Worm (Caenorhabditis elegans) whole organism, early embryonic: Measurements from ENCODE around the gene pgp-14.

ENCODE experiments used
- B0310.2 ChIP-seq: sonication (generic microtip); optimal IDR thresholded peaks from 2 replicates; lab custom pipeline; 2016; ENCODE audit warnings: mild to moderate bottlenecking, missing genetic modification characterization, missing compliant biosample characterization
- F13C5.2 ChIP-seq: sonication (generic microtip); optimal IDR thresholded peaks from 2 replicates; lab custom pipeline; 2017; ENCODE audit warnings: mild to moderate bottlenecking, missing genetic modification characterization, inconsistent platforms, missing compliant biosample characterization
- aly-1 ChIP-seq: sonication (generic microtip); optimal IDR thresholded peaks from 2 replicates; lab custom pipeline; 2016; ENCODE audit warnings: missing genetic modification characterization, missing compliant biosample characterization
- ama-1 ChIP-seq: fragments of 150-350 bp; optimal IDR thresholded peaks from 2 replicates; lab custom pipeline; 2014
- ceh-13 ChIP-seq: fragments of 200-800 bp; sonication (Bioruptor generic); optimal IDR thresholded peaks from 2 replicates; lab custom pipeline; 2018; ENCODE audit warnings: mild to moderate bottlenecking, missing genetic modification characterization, missing compliant biosample characterization
- ceh-36 ChIP-seq: sonication (generic microtip); optimal IDR thresholded peaks from 2 replicates; lab custom pipeline; 2016; ENCODE audit warnings: missing genetic modification characterization, inconsistent platforms, missing compliant biosample characterization
- ets-7 ChIP-seq: sonication (generic microtip); optimal IDR thresholded peaks from 2 replicates; lab custom pipeline; 2016; ENCODE audit warnings: missing genotype, missing genetic modification characterization, missing compliant biosample characterization
- flt-1 ChIP-seq: fragments of 200-800 bp; sonication (Bioruptor generic); IDR thresholded peaks from 2 replicates; pipeline ENCODE4 v1.3.6; 2022; ENCODE audit warnings: missing genetic modification characterization, missing compliant biosample characterization
- hmbx-1 ChIP-seq: sonication (generic microtip); optimal IDR thresholded peaks from 2 replicates; lab custom pipeline; 2016; ENCODE audit warnings: mild to moderate bottlenecking, missing genetic modification characterization, missing compliant biosample characterization
- hmg-4 ChIP-seq: fragments of 200-800 bp; sonication (Bioruptor generic); optimal IDR thresholded peaks from 2 replicates; lab custom pipeline; 2018; ENCODE audit warnings: mild to moderate bottlenecking, missing genetic modification characterization, missing compliant biosample characterization
- hnd-1 ChIP-seq: sonication (generic microtip); optimal IDR thresholded peaks from 2 replicates; lab custom pipeline; 2016; ENCODE audit warnings: missing genetic modification characterization, missing compliant biosample characterization
- pes-1 ChIP-seq: fragments of 200-800 bp; sonication (Bioruptor generic); IDR thresholded peaks from 2 replicates; pipeline ENCODE4 v1.3.6; 2022; ENCODE audit warnings: missing genetic modification reagents, missing genetic modification characterization, missing compliant biosample characterization
- scrt-1 ChIP-seq: fragments of 200-800 bp; sonication (Bioruptor generic); IDR thresholded peaks from 2 replicates; pipeline ENCODE4 v1.3.6; 2022; ENCODE audit warnings: missing genetic modification characterization, missing compliant biosample characterization
- sea-1 ChIP-seq: fragments of 200-800 bp; sonication (Bioruptor generic); conservative IDR thresholded peaks from 2 replicates; pipeline ENCODE4 v1.3.6; 2022; ENCODE audit warnings: missing genetic modification characterization, missing compliant biosample characterization
- tbx-11 ChIP-seq: fragments of 200-800 bp; sonication (Bioruptor generic); IDR thresholded peaks from 2 replicates; pipeline ENCODE4 v1.3.6; 2022; ENCODE audit warnings: missing genetic modification characterization, missing compliant biosample characterization
- tbx-37 ChIP-seq: fragments of 200-800 bp; sonication (Bioruptor generic); conservative IDR thresholded peaks from 2 replicates; pipeline ENCODE4 v1.3.6; 2022; ENCODE audit warnings: missing genetic modification reagents, missing genetic modification characterization, missing compliant biosample characterization
- tra-4 ChIP-seq: sonication (generic microtip); optimal IDR thresholded peaks from 2 replicates; lab custom pipeline; 2017; ENCODE audit warnings: missing genetic modification characterization, missing compliant biosample characterization

Gene pgp-14

ce11 chrX:12702713-12703112 lies 46.7 kb downstream of the pgp-14 start:
- TF ChIP-seq flt-1 (GFP tag; lab: Robert Waterston, UW) = no peak
- TF ChIP-seq hmg-4 = no peak
- no peak for TF ChIP-seq F13C5.2 (tag; lab: Kevin White, UChicago)
- TF ChIP-seq tbx-37 = no peak
- no peak for TF ChIP-seq tbx-11
- no peak for TF ChIP-seq tra-4 (tag; lab: Kevin White, UChicago)
- TF ChIP-seq hmbx-1 (tag; lab: Kevin White, UChicago) = no peak
- no peak for TF ChIP-seq hnd-1
- TF ChIP-seq pes-1 (GFP tag; lab: Robert Waterston, UW) = no peak
- no peak for TF ChIP-seq sea-1
- no peak for TF ChIP-seq scrt-1 (GFP tag; lab: Robert Waterston, UW)
- no peak for TF ChIP-seq ceh-13 (GFP tag; lab: Kevin White, UChicago)
- no peak for TF ChIP-seq ama-1 (lab: Kevin White, UChicago)
- no peak for TF ChIP-seq B0310.2 (tag; lab: Kevin White, UChicago)
- no peak for TF ChIP-seq aly-1
- TF ChIP-seq ceh-36 (tag; lab: Kevin White, UChicago) = no peak

ce11 chrX:12701963-12702362 lies 47.4 kb downstream of the pgp-14 start, which contains the start of gene nhr-214:
nhr-214 (minus strand) TSS chrX:12702063.
- TF ChIP-seq hnd-1 (no peak), flt-1 (GFP tag; lab: Robert Waterston, UW) (no peak), pes-1 (GFP tag; lab: Robert Waterston, UW) (no peak), hmg-4 (no peak), ama-1 (lab: Kevin White, UChicago) (no peak)

- TF ChIP-seq B0310.2 (tag; lab: Kevin White, UChicago) = no peak
- no peak for TF ChIP-seq pes-1 (GFP tag; lab: Robert Waterston, UW)
- no peak for TF ChIP-seq flt-1 (GFP tag; lab: Robert Waterston, UW)
- no peak for TF ChIP-seq F13C5.2 (tag; lab: Kevin White, UChicago)
- TF ChIP-seq hmg-4 = no peak
- no peak for TF ChIP-seq aly-1
- no peak for TF ChIP-seq ceh-13 (GFP tag; lab: Kevin White, UChicago)
- no peak for TF ChIP-seq ets-7 (tag; lab: Kevin White, UChicago)
- TF ChIP-seq tra-4 (tag; lab: Kevin White, UChicago) = no peak
- TF ChIP-seq ceh-36 (tag; lab: Kevin White, UChicago) = no peak
- TF ChIP-seq ama-1 (lab: Kevin White, UChicago) = no peak
- TF ChIP-seq sea-1 = no peak
- no peak for TF ChIP-seq tbx-37
- no peak for TF ChIP-seq hnd-1
- TF ChIP-seq hmbx-1 (tag; lab: Kevin White, UChicago) = no peak
- no peak for TF ChIP-seq tbx-11
Measured at ce11 chrX:12700456-12700855, 48.9 kb downstream of the pgp-14 start, which contains the start of gene nhr-26. nhr-26 (minus strand) TSS chrX:12700465.
